Fruit fly (Drosophila melanogaster) whole organism, embryonic: ENCODE results near the gene Bruce.

Source experiments
- CG10267 ChIP-seq: fragments of 200-800 bp; sonication (Bioruptor generic); optimal IDR thresholded peaks from 2 replicates; lab custom pipeline; 2018; ENCODE audit warnings: missing biosample characterization, mild to moderate bottlenecking, missing genetic modification characterization, moderate library complexity
- CG10979 ChIP-seq: fragments of 200-800 bp; sonication (Bioruptor generic); optimal IDR thresholded peaks from 2 replicates; lab custom pipeline; 2018; ENCODE audit warnings: missing biosample characterization, mild to moderate bottlenecking, missing genetic modification characterization, moderate library complexity
- CG11504 ChIP-seq: fragments of 200-800 bp; sonication (Bioruptor generic); optimal IDR thresholded peaks from 3 replicates; lab custom pipeline; 2019; ENCODE audit warnings: missing biosample characterization, mild to moderate bottlenecking, missing genetic modification characterization, moderate library complexity
- CG13424 ChIP-seq: fragments of 200-800 bp; sonication (Bioruptor generic); optimal IDR thresholded peaks from 2 replicates; lab custom pipeline; 2019; ENCODE audit warnings: missing biosample characterization, mild to moderate bottlenecking, missing genetic modification characterization, moderate library complexity
- CG13894 ChIP-seq: fragments of 200-800 bp; sonication (Bioruptor generic); optimal IDR thresholded peaks from 3 replicates; lab custom pipeline; 2018; ENCODE audit warnings: missing biosample characterization, mild to moderate bottlenecking, missing genetic modification characterization, moderate library complexity
- CG15696 ChIP-seq: fragments of 200-800 bp; sonication (Bioruptor generic); optimal IDR thresholded peaks from 2 replicates; lab custom pipeline; 2019; ENCODE audit warnings: missing biosample characterization, mild to moderate bottlenecking, missing genetic modification characterization, moderate library complexity
- CG17385 ChIP-seq: fragments of 200-800 bp; sonication (Bioruptor generic); optimal IDR thresholded peaks from 3 replicates; lab custom pipeline; 2018; ENCODE audit warnings: missing biosample characterization, mild to moderate bottlenecking, missing genetic modification characterization
- CG1792 ChIP-seq: fragments of 200-800 bp; sonication (Bioruptor generic); optimal IDR thresholded peaks from 2 replicates; lab custom pipeline; 2016; ENCODE audit warnings: missing biosample characterization, missing genetic modification characterization
- CG1832 ChIP-seq: fragments of 200-800 bp; sonication (Bioruptor generic); optimal IDR thresholded peaks from 2 replicates; lab custom pipeline; 2017; ENCODE audit warnings: missing biosample characterization, mild to moderate bottlenecking, missing genetic modification characterization, inconsistent platforms
- CG18476 ChIP-seq: fragments of 200-800 bp; sonication (Bioruptor generic); optimal IDR thresholded peaks from 2 replicates; lab custom pipeline; 2016; ENCODE audit warnings: missing biosample characterization, mild to moderate bottlenecking, missing genetic modification characterization
- CG18764 ChIP-seq: fragments of 200-800 bp; sonication (Bioruptor generic); optimal IDR thresholded peaks from 3 replicates; lab custom pipeline; 2016; ENCODE audit warnings: missing biosample characterization, missing genetic modification characterization
- CG2202 ChIP-seq: fragments of 200-800 bp; sonication (Bioruptor generic); optimal IDR thresholded peaks from 2 replicates; lab custom pipeline; 2018; ENCODE audit warnings: missing biosample characterization, mild to moderate bottlenecking, missing genetic modification characterization
- CG2678 ChIP-seq: fragments of 200-800 bp; sonication (Bioruptor generic); optimal IDR thresholded peaks from 3 replicates; lab custom pipeline; 2019; ENCODE audit warnings: missing biosample characterization, mild to moderate bottlenecking, missing genetic modification characterization, moderate library complexity
- CG33557 ChIP-seq: fragments of 200-800 bp; sonication (Bioruptor generic); optimal IDR thresholded peaks from 2 replicates; lab custom pipeline; 2019; ENCODE audit warnings: missing biosample characterization, mild to moderate bottlenecking, missing genetic modification characterization, moderate library complexity
- CG6683 ChIP-seq: fragments of 200-800 bp; sonication (Bioruptor generic); optimal IDR thresholded peaks from 2 replicates; lab custom pipeline; 2017; ENCODE audit warnings: missing biosample characterization, mild to moderate bottlenecking, missing genetic modification characterization, missing genetic modification reagents
- CG7372 ChIP-seq: fragments of 200-800 bp; sonication (Bioruptor generic); IDR thresholded peaks from 2 replicates; pipeline ENCODE4 v1.3.6; 2022; ENCODE audit warnings: missing biosample characterization, missing genetic modification characterization
- Fer1 ChIP-seq: fragments of 200-800 bp; sonication (Bioruptor generic); optimal IDR thresholded peaks from 2 replicates; lab custom pipeline; 2017; ENCODE audit warnings: missing biosample characterization, mild to moderate bottlenecking, missing genetic modification characterization
- H15 ChIP-seq: fragments of 200-800 bp; sonication (Bioruptor generic); IDR thresholded peaks from 3 replicates; pipeline ENCODE4 v1.3.6; 2022; ENCODE audit warnings: missing biosample characterization, missing genetic modification characterization
- Hsf ChIP-seq: fragments of 200-800 bp; sonication (Bioruptor generic); optimal IDR thresholded peaks from 3 replicates; lab custom pipeline; 2016; ENCODE audit warnings: missing biosample characterization, missing genetic modification characterization
- Mrtf ChIP-seq: fragments of 200-800 bp; sonication (Bioruptor generic); IDR thresholded peaks from 3 replicates; pipeline ENCODE4 v1.3.6; 2022; ENCODE audit warnings: missing biosample characterization, missing genetic modification characterization
- Rx ChIP-seq: fragments of 200-800 bp; sonication (Bioruptor generic); IDR thresholded peaks from 2 replicates; pipeline ENCODE4 v1.3.6; 2022; ENCODE audit warnings: missing biosample characterization, missing genetic modification characterization
- Sox102F ChIP-seq: fragments of 200-800 bp; sonication (Bioruptor generic); optimal IDR thresholded peaks from 2 replicates; lab custom pipeline; 2018; ENCODE audit warnings: missing biosample characterization, mild to moderate bottlenecking, missing genetic modification characterization, moderate library complexity
- Spps ChIP-seq: fragments of 200-800 bp; sonication (Bioruptor generic); optimal IDR thresholded peaks from 2 replicates; lab custom pipeline; 2018; ENCODE audit warnings: missing biosample characterization, mild to moderate bottlenecking, missing genetic modification characterization
- ac ChIP-seq: fragments of 200-800 bp; sonication (Bioruptor generic); optimal IDR thresholded peaks from 3 replicates; lab custom pipeline; 2017; ENCODE audit warnings: missing biosample characterization, mild to moderate bottlenecking, missing genetic modification characterization
- bsh ChIP-seq, 2 experiments: fragments of 200-800 bp; sonication (Bioruptor generic); optimal IDR thresholded peaks; 2 replicates each; lab custom pipeline; 2017 to 2018; ENCODE audit warnings: mild to moderate bottlenecking in 2 of 2, missing biosample characterization in 2 of 2, missing genetic modification characterization in 2 of 2, moderate library complexity in 1 of 2
- cg ChIP-seq: fragments of 200-800 bp; sonication (Bioruptor generic); optimal IDR thresholded peaks from 3 replicates; lab custom pipeline; 2019; ENCODE audit warnings: missing biosample characterization, mild to moderate bottlenecking, missing genetic modification characterization, moderate library complexity
- dmrt99B ChIP-seq: fragments of 200-800 bp; sonication (Bioruptor generic); optimal IDR thresholded peaks from 2 replicates; lab custom pipeline; 2018; ENCODE audit warnings: missing biosample characterization, mild to moderate bottlenecking, missing genetic modification characterization, moderate library complexity
- eve ChIP-seq, 2 experiments: fragments of >200 bp; optimal IDR thresholded peaks; 2 replicates each; lab custom pipeline; 2017; ENCODE audit warnings: missing biosample characterization in 2 of 2, missing genetic modification characterization in 2 of 2
- ftz-f1 ChIP-seq: fragments of 200-800 bp; sonication (Bioruptor generic); optimal IDR thresholded peaks from 2 replicates; lab custom pipeline; 2016; ENCODE audit warnings: missing biosample characterization, missing genetic modification characterization
- gcm ChIP-seq: fragments of 200-800 bp; sonication (Bioruptor generic); optimal IDR thresholded peaks from 2 replicates; lab custom pipeline; 2019; ENCODE audit warnings: missing biosample characterization, mild to moderate bottlenecking, missing genetic modification characterization, moderate library complexity
- grau ChIP-seq: fragments of 200-800 bp; optimal IDR thresholded peaks from 3 replicates; lab custom pipeline; 2019; ENCODE audit warnings: missing biosample characterization, mild to moderate bottlenecking, missing genetic modification characterization, moderate library complexity
- hkb ChIP-seq, 2 experiments: fragments of 200-800 bp in 1 of 2; fragments of >200 bp in 1 of 2; sonication (Bioruptor generic) in 1 of 2; IDR thresholded peaks in 1 of 2; optimal IDR thresholded peaks in 1 of 2; 2 replicates each; pipeline versions ENCODE4 v1.3.6 to Lab custom; 2017 to 2022; ENCODE audit warnings: missing biosample characterization in 1 of 2, missing genetic modification characterization in 1 of 2
- kni ChIP-seq: fragments of 200-800 bp; sonication (Bioruptor generic); optimal IDR thresholded peaks from 3 replicates; lab custom pipeline; 2017; ENCODE audit warnings: mild to moderate bottlenecking, missing biosample characterization, missing genetic modification reagents, missing genetic modification characterization
- lilli ChIP-seq: fragments of 200-800 bp; sonication (Bioruptor generic); optimal IDR thresholded peaks from 3 replicates; lab custom pipeline; 2016; ENCODE audit warnings: missing biosample characterization, missing genetic modification characterization
- lola ChIP-seq, 3 experiments: fragments of >200 bp in 2 of 3; fragments of 200-800 bp in 1 of 3; sonication (Bioruptor generic) in 1 of 3; optimal IDR thresholded peaks; 2 replicates each; lab custom pipeline; 2017 to 2019; ENCODE audit warnings: missing biosample characterization in 3 of 3, missing genetic modification characterization in 3 of 3, mild to moderate bottlenecking in 1 of 3, moderate library complexity in 1 of 3
- oc ChIP-seq: fragments of 200-800 bp; sonication (Bioruptor generic); optimal IDR thresholded peaks from 2 replicates; lab custom pipeline; 2018; ENCODE audit warnings: missing biosample characterization, mild to moderate bottlenecking, missing genetic modification characterization, moderate library complexity
- pum ChIP-seq: fragments of 200-800 bp; sonication (Bioruptor generic); optimal IDR thresholded peaks from 2 replicates; lab custom pipeline; 2016; ENCODE audit warnings: missing biosample characterization, missing genetic modification characterization
- sc ChIP-seq, 3 experiments: fragments of >200 bp in 2 of 3; fragments of 200-800 bp in 1 of 3; sonication (Bioruptor generic) in 1 of 3; optimal IDR thresholded peaks; 2 replicates in 2 of 3; 3 replicates in 1 of 3; lab custom pipeline; 2017; ENCODE audit warnings: mild to moderate bottlenecking in 1 of 3, missing biosample characterization in 1 of 3, missing genetic modification characterization in 1 of 3, missing genetic modification reagents in 1 of 3
- sd ChIP-seq: fragments of 200-800 bp; sonication (Bioruptor generic); optimal IDR thresholded peaks from 3 replicates; lab custom pipeline; 2018; ENCODE audit warnings: missing biosample characterization, mild to moderate bottlenecking, missing genetic modification characterization, moderate library complexity
- sens ChIP-seq: fragments of 200-800 bp; sonication (Bioruptor generic); peaks from one replicate; lab custom pipeline; 2016; ENCODE audit warnings: missing biosample characterization, missing genetic modification characterization
- stwl ChIP-seq: fragments of 200-800 bp; sonication (Bioruptor generic); optimal IDR thresholded peaks from 3 replicates; lab custom pipeline; 2018; ENCODE audit warnings: missing biosample characterization, mild to moderate bottlenecking, missing genetic modification characterization, moderate library complexity
- tin ChIP-seq: fragments of 200-800 bp; sonication (Bioruptor generic); optimal IDR thresholded peaks from 3 replicates; lab custom pipeline; 2016; ENCODE audit warnings: missing biosample characterization, missing genetic modification characterization
- trem ChIP-seq: fragments of 200-800 bp; optimal IDR thresholded peaks from 3 replicates; lab custom pipeline; 2019; ENCODE audit warnings: missing biosample characterization, mild to moderate bottlenecking, missing genetic modification characterization, moderate library complexity
- twi ChIP-seq: fragments of 200-800 bp; optimal IDR thresholded peaks from 2 replicates; lab custom pipeline; 2019; ENCODE audit warnings: missing biosample characterization, mild to moderate bottlenecking, missing genetic modification characterization, moderate library complexity

Bruce gene

dm6 chr3R:10353932-10354703, 23.0 kb upstream of the Bruce start (continued):
- TF ChIP-seq CG13894 (tag; lab: Kevin White, UChicago) (peak; percentile 52), stwl (tag; lab: Kevin White, UChicago) (peak; percentile 11), CG2202 (tag; lab: Kevin White, UChicago) (peak; percentile 41), CG1792 (GFP tag; lab: Kevin White, UChicago) (no peak), H15 (no peak), lilli (GFP tag; lab: Kevin White, UChicago) (peak; percentile 3), ac (GFP tag; lab: Kevin White, UChicago) (peak; percentile 85), eve (GFP tag; optimal IDR thresholded peaks at IDR 0.05; lab: Kevin White, UChicago) (peak in 1 of 2 experiments; percentile 71), Fer1 (GFP tag; lab: Kevin White, UChicago) (peak; percentile 24), CG33557 (GFP tag; lab: Kevin White, UChicago) (peak; percentile 86), tin (GFP tag; lab: Kevin White, UChicago) (peak; percentile 31), Mrtf (no peak), bsh (GFP tag; optimal IDR thresholded peaks at IDR 0.05; lab: Kevin White, UChicago) (peak in 1 of 2 experiments; percentile 58), pum (no peak), sd (tag; lab: Kevin White, UChicago) (peak; percentile 9), CG7372 (GFP tag; lab: Robert Waterston, UW) (no peak), Rx (GFP tag; lab: Robert Waterston, UW) (no peak), sc (optimal IDR thresholded peaks at IDR 0.05; lab: Kevin White, UChicago) (no peak), sc (GFP tag; optimal IDR thresholded peaks at IDR 0.05; lab: Kevin White, UChicago) (peak; percentile 45), ftz-f1 (no peak), CG1832 (GFP tag; lab: Kevin White, UChicago) (no peak), CG10979 (tag; lab: Kevin White, UChicago) (peak; percentile 74), twi (tag; lab: Kevin White, UChicago) (peak; percentile 31), sens (GFP tag; lab: Kevin White, UChicago) (peak; percentile 81), dmrt99B (peak; percentile 54), CG11504 (tag; lab: Kevin White, UChicago) (peak; percentile 67), Sox102F (GFP tag; lab: Kevin White, UChicago) (peak; percentile 12), kni (GFP tag; lab: Kevin White, UChicago) (peak; percentile 22), trem (tag; lab: Kevin White, UChicago) (peak; percentile 45), oc (tag; lab: Kevin White, UChicago) (peak; percentile 13), CG2678 (tag; lab: Kevin White, UChicago) (peak; percentile 52), CG18764 (GFP tag; lab: Kevin White, UChicago) (no peak), grau (peak; percentile 99), CG13424 (peak; percentile 43), CG18476 (GFP tag; lab: Kevin White, UChicago) (peak; percentile 100), Spps (tag; lab: Kevin White, UChicago) (peak; percentile 40), Hsf (GFP tag; lab: Kevin White, UChicago) (peak; percentile 1), hkb (optimal IDR thresholded peaks at IDR 0.05; lab: Kevin White, UChicago) (peak; percentile 98), hkb (GFP tag; IDR thresholded peaks at IDR 0.05; lab: Robert Waterston, UW) (no peak), gcm (GFP tag; lab: Kevin White, UChicago) (peak; percentile 59), CG15696 (tag; lab: Kevin White, UChicago) (peak; percentile 81), CG17385 (GFP tag; lab: Kevin White, UChicago) (peak; percentile 30), CG6683 (GFP tag; lab: Kevin White, UChicago) (no peak), cg (GFP tag; lab: Kevin White, UChicago) (peak; percentile 2), CG10267 (tag; lab: Kevin White, UChicago) (peak; percentile 46), lola (GFP tag; optimal IDR thresholded peaks at IDR 0.05; lab: Kevin White, UChicago) (peak in 1 of 3 experiments; percentile 78)
